Fruit fly (Drosophila melanogaster) whole organism, adult: Measurements from ENCODE around the gene CG31219.

Source experiments
- CG11617 ChIP-seq: fragments of 200-800 bp; sonication (Bioruptor generic); optimal IDR thresholded peaks from 2 replicates; lab custom pipeline; 2017; ENCODE audit warnings: mild to moderate bottlenecking, missing biosample characterization, missing genetic modification reagents, missing genetic modification characterization
- CG12768 ChIP-seq: fragments of 200-800 bp; sonication (Bioruptor generic); optimal IDR thresholded peaks from 2 replicates; lab custom pipeline; 2017; ENCODE audit warnings: missing biosample characterization, missing genetic modification characterization, mild to moderate bottlenecking, moderate library complexity, missing genetic modification reagents
- CG14711 ChIP-seq: fragments of 200-800 bp; sonication (Bioruptor generic); optimal IDR thresholded peaks from 2 replicates; lab custom pipeline; 2018; ENCODE audit warnings: missing biosample characterization, mild to moderate bottlenecking, missing genetic modification characterization, moderate library complexity
- CG1620 ChIP-seq: fragments of 200-800 bp; sonication (Bioruptor generic); optimal IDR thresholded peaks from 2 replicates; lab custom pipeline; 2016; ENCODE audit warnings: missing biosample characterization, missing genetic modification characterization
- CG33017 ChIP-seq: fragments of 200-800 bp; sonication (Bioruptor generic); optimal IDR thresholded peaks from 2 replicates; lab custom pipeline; 2018; ENCODE audit warnings: missing biosample characterization, mild to moderate bottlenecking, missing genetic modification characterization, moderate library complexity
- CG5204 ChIP-seq: fragments of 200-800 bp; sonication (Bioruptor generic); optimal IDR thresholded peaks from 2 replicates; lab custom pipeline; 2016; ENCODE audit warnings: missing biosample characterization, missing genetic modification characterization
- CG7045 ChIP-seq: fragments of 200-800 bp; sonication (Bioruptor generic); optimal IDR thresholded peaks from 2 replicates; lab custom pipeline; 2017; ENCODE audit warnings: missing biosample characterization, mild to moderate bottlenecking, missing genetic modification characterization
- CG7101 ChIP-seq: fragments of 200-800 bp; sonication (Bioruptor generic); optimal IDR thresholded peaks from 2 replicates; lab custom pipeline; 2018; ENCODE audit warnings: missing biosample characterization, mild to moderate bottlenecking, missing genetic modification characterization, moderate library complexity
- Clk ChIP-seq: fragments of 200-800 bp; sonication (Bioruptor generic); optimal IDR thresholded peaks from 2 replicates; lab custom pipeline; 2017; ENCODE audit warnings: missing biosample characterization, missing genetic modification characterization
- Crg-1 ChIP-seq: fragments of 200-800 bp; sonication (Bioruptor generic); optimal IDR thresholded peaks from 2 replicates; lab custom pipeline; 2016; ENCODE audit warnings: missing biosample characterization, missing genetic modification characterization
- Hr96 ChIP-seq: fragments of 200-800 bp; sonication (Bioruptor generic); optimal IDR thresholded peaks from 2 replicates; lab custom pipeline; 2016; ENCODE audit warnings: missing biosample characterization, missing genetic modification characterization
- Mnt ChIP-seq: fragments of 200-800 bp; sonication (Bioruptor generic); optimal IDR thresholded peaks from 2 replicates; lab custom pipeline; 2016; ENCODE audit warnings: missing biosample characterization, mild to moderate bottlenecking, missing genetic modification characterization
- bab1 ChIP-seq: fragments of 200-800 bp; sonication (Bioruptor generic); optimal IDR thresholded peaks from 3 replicates; lab custom pipeline; 2019; ENCODE audit warnings: missing biosample characterization, mild to moderate bottlenecking, missing genetic modification characterization, moderate library complexity
- cic ChIP-seq: fragments of 200-800 bp; sonication (Bioruptor generic); optimal IDR thresholded peaks from 2 replicates; lab custom pipeline; 2017; ENCODE audit warnings: missing biosample characterization, mild to moderate bottlenecking, missing genetic modification characterization, moderate library complexity
- cnc ChIP-seq, 2 experiments: fragments of >200 bp; optimal IDR thresholded peaks; 2 replicates each; lab custom pipeline; 2017
- kay ChIP-seq: fragments of 200-800 bp; sonication (Bioruptor generic); peaks from one replicate; lab custom pipeline; 2016; ENCODE audit warnings: missing biosample characterization, missing genetic modification characterization, borderline replicate concordance
- ovo ChIP-seq: fragments of 200-800 bp; sonication (Bioruptor generic); optimal IDR thresholded peaks from 2 replicates; lab custom pipeline; 2016; ENCODE audit warnings: missing biosample characterization, missing genetic modification characterization
- pad ChIP-seq: fragments of 200-800 bp; sonication (Bioruptor generic); optimal IDR thresholded peaks from 3 replicates; lab custom pipeline; 2017; ENCODE audit warnings: missing biosample characterization, missing genetic modification characterization, mild to moderate bottlenecking, moderate library complexity, missing genetic modification reagents
- tj ChIP-seq: fragments of 200-800 bp; sonication (Bioruptor generic); optimal IDR thresholded peaks from 3 replicates; lab custom pipeline; 2017; ENCODE audit warnings: missing biosample characterization, mild to moderate bottlenecking, missing genetic modification characterization, moderate library complexity
- toe ChIP-seq: fragments of 200-800 bp; sonication (Bioruptor generic); optimal IDR thresholded peaks from 2 replicates; lab custom pipeline; 2016; ENCODE audit warnings: missing biosample characterization, missing genetic modification characterization

The CG31219 gene

DNA sequence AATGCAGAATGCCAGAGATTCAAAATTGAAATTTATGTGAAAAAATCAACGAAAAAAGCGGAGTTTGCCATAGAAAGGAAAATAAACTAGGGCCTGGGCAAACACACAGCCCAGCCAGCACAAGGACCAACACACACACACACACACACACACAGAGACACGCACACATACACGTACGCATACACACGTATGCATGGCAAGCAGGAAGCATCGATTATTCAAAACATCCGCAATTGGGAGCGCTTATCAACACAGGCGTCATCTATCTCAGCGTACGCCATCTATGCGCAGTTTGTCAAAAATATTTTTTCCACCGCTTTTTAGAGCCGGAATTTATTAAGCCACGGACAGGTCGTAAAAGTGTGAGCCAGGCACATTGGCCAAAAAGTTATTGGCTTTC is 29.0 kb downstream of the CG31219 start:
- TF ChIP-seq CG11617 (GFP tag; lab: Kevin White, UChicago) = no peak
- no peak for TF ChIP-seq CG5204
- no peak for TF ChIP-seq cnc (optimal IDR thresholded peaks at IDR 0.05; lab: Kevin White, UChicago)
- no peak for TF ChIP-seq cic (GFP tag; lab: Kevin White, UChicago)
- TF ChIP-seq Mnt (GFP tag; lab: Kevin White, UChicago) = no peak
- no peak for TF ChIP-seq CG14711 (tag; lab: Kevin White, UChicago)
- no peak for TF ChIP-seq Clk (GFP tag; lab: Kevin White, UChicago)
- TF ChIP-seq bab1 = no peak
- TF ChIP-seq CG33017 (tag; lab: Kevin White, UChicago) = no peak
- no peak for TF ChIP-seq Hr96 (GFP tag; lab: Kevin White, UChicago)
- no peak for TF ChIP-seq ovo (GFP tag; lab: Kevin White, UChicago)
- no peak for TF ChIP-seq kay (GFP tag; lab: Kevin White, UChicago)
- no peak for TF ChIP-seq pad (GFP tag; lab: Kevin White, UChicago)
- no peak for TF ChIP-seq CG7045 (GFP tag; lab: Kevin White, UChicago)
- no peak for TF ChIP-seq toe (GFP tag; lab: Kevin White, UChicago)
- no peak for TF ChIP-seq CG12768 (GFP tag; lab: Kevin White, UChicago)
- no peak for TF ChIP-seq CG1620 (GFP tag; lab: Kevin White, UChicago)
- TF ChIP-seq tj (GFP tag; lab: Kevin White, UChicago) = no peak
- TF ChIP-seq CG7101 = no peak

- no peak for TF ChIP-seq ovo (GFP tag; lab: Kevin White, UChicago)
- no peak for TF ChIP-seq Crg-1 (GFP tag; lab: Kevin White, UChicago)
- TF ChIP-seq CG12768 (GFP tag; lab: Kevin White, UChicago) = no peak
- TF ChIP-seq CG7045 (GFP tag; lab: Kevin White, UChicago) = no peak
Measured at dm6 chr3R:19682424-19682823, 31.6 kb downstream of the CG31219 start.
